Fruit fly (Drosophila melanogaster) whole organism, embryonic: Measurements from ENCODE around the gene PIG-L.
A peak's percentile ranks its signal among the peaks of the same experiment; 100 is the strongest.

Source experiments
- Awh ChIP-seq: fragments of 200-800 bp; sonication (Bioruptor generic); IDR thresholded peaks from 2 replicates; pipeline ENCODE4, ENCODE4 v1.3.6; 2022; ENCODE audit warnings: missing biosample characterization, missing genetic modification characterization
- CG10431 ChIP-seq: fragments of 200-800 bp; sonication (Bioruptor generic); optimal IDR thresholded peaks from 3 replicates; lab custom pipeline; 2018; ENCODE audit warnings: missing biosample characterization, mild to moderate bottlenecking, missing genetic modification characterization
- CG10654 ChIP-seq: fragments of 200-800 bp; sonication (Bioruptor generic); optimal IDR thresholded peaks from 2 replicates; lab custom pipeline; 2016; ENCODE audit warnings: missing biosample characterization, missing genetic modification characterization
- CG12744 ChIP-seq: fragments of 200-800 bp; sonication (Bioruptor generic); optimal IDR thresholded peaks from 2 replicates; lab custom pipeline; 2016; ENCODE audit warnings: missing biosample characterization, missing genetic modification characterization
- CG12942 ChIP-seq: fragments of 200-800 bp; sonication (Bioruptor generic); optimal IDR thresholded peaks from 3 replicates; lab custom pipeline; 2016; ENCODE audit warnings: missing biosample characterization, missing genetic modification characterization
- CG13624 ChIP-seq: fragments of 200-800 bp; sonication (Bioruptor generic); optimal IDR thresholded peaks from 2 replicates; lab custom pipeline; 2016; ENCODE audit warnings: missing biosample characterization, missing genetic modification characterization
- CG14667 ChIP-seq: fragments of 200-800 bp; sonication (Bioruptor generic); IDR thresholded peaks from 2 replicates; pipeline ENCODE4 v1.3.6; 2022; ENCODE audit warnings: missing biosample characterization, missing genetic modification characterization
- CG15696 ChIP-seq: fragments of 200-800 bp; sonication (Bioruptor generic); optimal IDR thresholded peaks from 2 replicates; lab custom pipeline; 2019; ENCODE audit warnings: missing biosample characterization, mild to moderate bottlenecking, missing genetic modification characterization, moderate library complexity
- CG16779 ChIP-seq: fragments of 200-800 bp; sonication (Bioruptor generic); IDR thresholded peaks from 2 replicates; pipeline ENCODE4 v1.3.6; 2022; ENCODE audit warnings: missing biosample characterization, missing genetic modification characterization
- CG17186 ChIP-seq: fragments of 200-800 bp; sonication (Bioruptor generic); optimal IDR thresholded peaks from 3 replicates; lab custom pipeline; 2017; ENCODE audit warnings: missing biosample characterization, missing genetic modification reagents, missing genetic modification characterization
- CG2712 ChIP-seq: fragments of 200-800 bp; optimal IDR thresholded peaks from 3 replicates; lab custom pipeline; 2019; ENCODE audit warnings: missing biosample characterization, mild to moderate bottlenecking, missing genetic modification characterization, moderate library complexity
- CG3065 ChIP-seq: fragments of 200-800 bp; sonication (Bioruptor generic); optimal IDR thresholded peaks from 2 replicates; lab custom pipeline; 2016; ENCODE audit warnings: missing biosample characterization, missing genetic modification characterization
- CG4617 ChIP-seq: fragments of 200-800 bp; sonication (Bioruptor generic); optimal IDR thresholded peaks from 3 replicates; lab custom pipeline; 2016; ENCODE audit warnings: missing biosample characterization, missing genetic modification characterization, borderline replicate concordance
- CG6175 ChIP-seq: fragments of 200-800 bp; sonication (Bioruptor generic); IDR thresholded peaks from 3 replicates; pipeline ENCODE4 v1.3.6; 2022; ENCODE audit warnings: missing biosample characterization, missing genetic modification characterization
- CG7928 ChIP-seq: fragments of 200-800 bp; sonication (Bioruptor generic); optimal IDR thresholded peaks from 2 replicates; lab custom pipeline; 2017; ENCODE audit warnings: missing biosample characterization, mild to moderate bottlenecking, missing genetic modification characterization
- CG9609 ChIP-seq: fragments of 200-800 bp; sonication (Bioruptor generic); optimal IDR thresholded peaks from 3 replicates; lab custom pipeline; 2016; ENCODE audit warnings: missing biosample characterization, missing genetic modification characterization
- D ChIP-seq, 2 experiments: fragments of 200-800 bp in 1 of 2; fragments of >200 bp in 1 of 2; sonication (Bioruptor generic) in 1 of 2; optimal IDR thresholded peaks; 2 replicates in 1 of 2; 3 replicates in 1 of 2; lab custom pipeline; 2017; ENCODE audit warnings: mild to moderate bottlenecking in 1 of 2, missing biosample characterization in 1 of 2, missing genetic modification characterization in 1 of 2, missing genetic modification reagents in 1 of 2
- Dbx ChIP-seq: fragments of 200-800 bp; sonication (Bioruptor generic); IDR thresholded peaks from 3 replicates; pipeline ENCODE4 v1.3.6; 2022; ENCODE audit warnings: missing biosample characterization, missing genetic modification characterization
- Doc2 ChIP-seq: fragments of 200-800 bp; sonication (Bioruptor generic); IDR thresholded peaks from 2 replicates; pipeline ENCODE4 v1.3.6; 2022; ENCODE audit warnings: missing biosample characterization, missing genetic modification characterization
- E2f1 ChIP-seq: fragments of 200-800 bp; sonication (Bioruptor generic); IDR thresholded peaks from 2 replicates; pipeline ENCODE4 v1.3.6; 2022; ENCODE audit warnings: missing biosample characterization, missing genetic modification characterization
- HHEX ChIP-seq: fragments of 200-800 bp; sonication (Bioruptor generic); optimal IDR thresholded peaks from 3 replicates; lab custom pipeline; 2017; ENCODE audit warnings: missing biosample characterization, mild to moderate bottlenecking, missing genetic modification characterization, missing genetic modification reagents
- HLHmδ ChIP-seq: fragments of 200-800 bp; sonication (Bioruptor generic); optimal IDR thresholded peaks from 2 replicates; lab custom pipeline; 2018; ENCODE audit warnings: missing biosample characterization, mild to moderate bottlenecking, missing genetic modification characterization, moderate library complexity
- Mrtf ChIP-seq: fragments of 200-800 bp; sonication (Bioruptor generic); IDR thresholded peaks from 3 replicates; pipeline ENCODE4 v1.3.6; 2022; ENCODE audit warnings: missing biosample characterization, missing genetic modification characterization
- Neu2 ChIP-seq: fragments of 200-800 bp; sonication (Bioruptor generic); optimal IDR thresholded peaks from 3 replicates; lab custom pipeline; 2016; ENCODE audit warnings: missing biosample characterization, missing genetic modification characterization, borderline replicate concordance
- Nf-YC ChIP-seq: fragments of 200-800 bp; optimal IDR thresholded peaks from 3 replicates; lab custom pipeline; 2019; ENCODE audit warnings: missing biosample characterization, mild to moderate bottlenecking, missing genetic modification characterization, moderate library complexity
- Oaz ChIP-seq: fragments of 200-800 bp; sonication (Bioruptor generic); IDR thresholded peaks from 2 replicates; pipeline ENCODE4 v1.3.6; 2022; ENCODE audit warnings: missing biosample characterization, missing genetic modification characterization
- Scr ChIP-seq: fragments of 200-800 bp; sonication (Bioruptor generic); IDR thresholded peaks from 2 replicates; pipeline ENCODE4 v1.3.6; 2022; ENCODE audit warnings: missing biosample characterization, missing genetic modification characterization; ENCODE audit not compliant: partially characterized antibody
- bbx ChIP-seq: fragments of 200-800 bp; sonication (Bioruptor generic); IDR thresholded peaks from 2 replicates; pipeline ENCODE4 v1.3.6; 2022; ENCODE audit warnings: missing biosample characterization, missing genetic modification characterization; ENCODE audit not compliant: partially characterized antibody
- bcd ChIP-seq: fragments of 200-800 bp; sonication (Bioruptor generic); optimal IDR thresholded peaks from 2 replicates; lab custom pipeline; 2017; ENCODE audit warnings: missing biosample characterization, mild to moderate bottlenecking, missing genetic modification characterization
- disco-r ChIP-seq: fragments of 200-800 bp; sonication (Bioruptor generic); optimal IDR thresholded peaks from 2 replicates; lab custom pipeline; 2016; ENCODE audit warnings: missing biosample characterization, missing genetic modification characterization
- gcm2 ChIP-seq: fragments of 200-800 bp; sonication (Bioruptor generic); optimal IDR thresholded peaks from 2 replicates; lab custom pipeline; 2016; ENCODE audit warnings: missing biosample characterization, missing genetic modification characterization
- gsb-n ChIP-seq: fragments of 200-800 bp; sonication (Bioruptor generic); optimal IDR thresholded peaks from 3 replicates; lab custom pipeline; 2018; ENCODE audit warnings: missing biosample characterization, mild to moderate bottlenecking, missing genetic modification characterization
- her ChIP-seq: fragments of 200-800 bp; sonication (Bioruptor generic); optimal IDR thresholded peaks from 2 replicates; lab custom pipeline; 2016; ENCODE audit warnings: missing biosample characterization, missing genetic modification characterization
- jigr1 ChIP-seq: fragments of 200-800 bp; sonication (Bioruptor generic); IDR thresholded peaks from 3 replicates; pipeline ENCODE4 v1.3.6; 2022; ENCODE audit warnings: missing biosample characterization, missing genetic modification characterization
- lmd ChIP-seq: fragments of 200-800 bp; sonication (Bioruptor generic); IDR thresholded peaks from 2 replicates; pipeline ENCODE4 v1.3.6; 2022; ENCODE audit warnings: missing biosample characterization, missing genetic modification characterization
- lola ChIP-seq, 3 experiments: fragments of >200 bp in 2 of 3; fragments of 200-800 bp in 1 of 3; sonication (Bioruptor generic) in 1 of 3; optimal IDR thresholded peaks; 2 replicates each; lab custom pipeline; 2017 to 2019; ENCODE audit warnings: missing biosample characterization in 3 of 3, missing genetic modification characterization in 3 of 3, mild to moderate bottlenecking in 1 of 3, moderate library complexity in 1 of 3
- pnt ChIP-seq: fragments of 200-800 bp; sonication (Bioruptor generic); optimal IDR thresholded peaks from 3 replicates; lab custom pipeline; 2016; ENCODE audit warnings: missing biosample characterization, missing genetic modification characterization
- ranshi ChIP-seq: fragments of 200-800 bp; sonication (Bioruptor generic); IDR thresholded peaks from 2 replicates; pipeline ENCODE4 v1.3.6; 2022; ENCODE audit warnings: missing biosample characterization, missing genetic modification characterization
- run ChIP-seq: fragments of 200-800 bp; sonication (Bioruptor generic); optimal IDR thresholded peaks from 3 replicates; lab custom pipeline; 2018; ENCODE audit warnings: missing biosample characterization, mild to moderate bottlenecking, missing genetic modification characterization
- slbo ChIP-seq: fragments of 200-800 bp; sonication (Bioruptor generic); IDR thresholded peaks from 2 replicates; pipeline ENCODE4 v1.3.6; 2022; ENCODE audit warnings: missing biosample characterization, missing genetic modification characterization
- slp2 ChIP-seq: fragments of 200-800 bp; sonication (Bioruptor generic); optimal IDR thresholded peaks from 2 replicates; lab custom pipeline; 2016; ENCODE audit warnings: missing biosample characterization, missing genetic modification characterization

PIG-L gene

DNA sequence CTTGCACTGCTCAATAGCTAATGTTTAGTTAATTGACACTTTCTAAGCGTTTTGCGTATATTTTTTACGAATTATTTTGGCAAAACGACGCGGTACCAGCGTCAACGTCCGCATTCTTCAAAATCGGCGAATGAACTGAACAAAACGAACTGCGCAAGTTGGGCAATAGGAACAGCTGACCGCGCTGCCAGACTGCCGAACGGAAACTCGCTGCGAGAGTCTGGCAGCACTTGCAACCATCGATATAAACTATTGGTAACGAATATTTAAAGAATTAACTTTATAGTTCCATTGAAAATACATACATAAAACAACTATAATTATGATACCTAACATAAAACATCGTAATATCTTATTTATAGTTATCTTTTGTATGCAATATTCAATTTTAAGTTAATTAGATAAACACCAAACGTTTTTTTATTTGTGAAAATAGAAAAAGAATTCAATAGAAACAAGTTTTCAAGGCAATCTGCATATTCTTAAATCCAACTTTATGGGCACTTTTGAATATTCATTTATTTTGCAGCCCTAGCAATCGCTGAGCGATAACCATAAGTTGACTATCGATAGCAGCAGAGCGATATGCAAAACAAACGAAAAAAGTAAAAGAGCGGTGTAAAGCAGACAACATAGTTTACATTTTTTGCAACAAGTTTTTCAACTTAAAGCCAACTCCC is 12.6 kb downstream of the PIG-L start, which contains the start of the genes Hs6st and MED25 (continued):
- peak; percentile 18 for TF ChIP-seq her (GFP tag; lab: Kevin White, UChicago)
- no peak for TF ChIP-seq Nf-YC
- no peak for TF ChIP-seq Mrtf (GFP tag; lab: Robert Waterston, UW)
- peak; percentile 25 for TF ChIP-seq CG4617
- no peak for TF ChIP-seq gsb-n (tag; lab: Kevin White, UChicago)
- TF ChIP-seq disco-r (GFP tag; lab: Kevin White, UChicago): no peak
- no peak for TF ChIP-seq CG12942 (GFP tag; lab: Kevin White, UChicago)
- no peak for TF ChIP-seq CG6175 (GFP tag; lab: Robert Waterston, UW)
- TF ChIP-seq lmd (GFP tag; lab: Robert Waterston, UW): no peak
- TF ChIP-seq CG13624 (GFP tag; lab: Kevin White, UChicago): no peak
- TF ChIP-seq Neu2 (GFP tag; lab: Kevin White, UChicago): no peak
- TF ChIP-seq CG2712 (tag; lab: Kevin White, UChicago): peak; percentile 37
- TF ChIP-seq slbo (GFP tag; lab: Robert Waterston, UW): peak; percentile 66
- TF ChIP-seq Dbx: peak; percentile 70
- peak; percentile 50 for TF ChIP-seq bcd (GFP tag; lab: Kevin White, UChicago)
- TF ChIP-seq CG17186: peak; percentile 84
- no peak for TF ChIP-seq HLHmδ (GFP tag; lab: Kevin White, UChicago)
- TF ChIP-seq CG14667: no peak
- TF ChIP-seq run: no peak
- TF ChIP-seq CG9609: no peak
- no peak for TF ChIP-seq CG16779 (GFP tag; lab: Robert Waterston, UW)
- TF ChIP-seq HHEX (GFP tag; lab: Kevin White, UChicago): peak; percentile 34
- TF ChIP-seq CG10431: no peak
- peak; percentile 14 for TF ChIP-seq CG15696
- peak; percentile 78 for TF ChIP-seq bbx (GFP tag; lab: Robert Waterston, UW)
- peak; percentile 37; the same call in 1 of the 2 replicates for TF ChIP-seq E2f1 (GFP tag; lab: Robert Waterston, UW)
- TF ChIP-seq CG7928: peak; percentile 93
- TF ChIP-seq slp2 (GFP tag; lab: Kevin White, UChicago): no peak
- TF ChIP-seq CG12744 (GFP tag; lab: Kevin White, UChicago): no peak
- TF ChIP-seq pnt (GFP tag; lab: Kevin White, UChicago): no peak
- no peak for TF ChIP-seq D (optimal IDR thresholded peaks at IDR 0.05; lab: Kevin White, UChicago)
- peak; percentile 19 for TF ChIP-seq D (GFP tag; optimal IDR thresholded peaks at IDR 0.05; lab: Kevin White, UChicago)
- no peak for TF ChIP-seq CG3065 (GFP tag; lab: Kevin White, UChicago)
- no peak for TF ChIP-seq jigr1
- no peak for TF ChIP-seq lola (GFP tag; optimal IDR thresholded peaks at IDR 0.05; lab: Kevin White, UChicago)
- TF ChIP-seq CG10654: peak; percentile 49
- TF ChIP-seq Awh (GFP tag; lab: Robert Waterston, UW): 0 out of 2 replicates have a peak, but pooled peaks have one; percentile 13
- 0 out of 2 replicates have a peak, but pooled peaks have one; percentile 17 for TF ChIP-seq ranshi
- no peak for TF ChIP-seq gcm2
- no peak for TF ChIP-seq Oaz
- TF ChIP-seq Scr (GFP tag; lab: Robert Waterston, UW): peak; percentile 82
- no peak for TF ChIP-seq Doc2 (GFP tag; lab: Robert Waterston, UW)
- TF ChIP-seq, all 482 proteins: peak for 195
